Fruit fly (Drosophila melanogaster) whole organism, wandering third instar larva: ENCODE data around the gene CG5440.

Experiments used
- CrebA ChIP-seq: fragments of 200-800 bp; sonication (Bioruptor generic); optimal IDR thresholded peaks from 2 replicates; lab custom pipeline; 2016; ENCODE audit warnings: missing biosample characterization, mild to moderate bottlenecking, missing genetic modification characterization, borderline replicate concordance
- Dfd ChIP-seq: fragments of >200 bp; optimal IDR thresholded peaks from 2 replicates; lab custom pipeline; 2017; ENCODE audit warnings: missing biosample characterization, missing genetic modification characterization
- OdsH ChIP-seq: fragments of 200-800 bp; sonication (Bioruptor generic); optimal IDR thresholded peaks from 2 replicates; lab custom pipeline; 2016; ENCODE audit warnings: missing biosample characterization, mild to moderate bottlenecking, missing genetic modification characterization
- Vsx2 ChIP-seq: fragments of 200-300, 225-300 bp; sonication (Bioruptor generic); optimal IDR thresholded peaks from 2 replicates; lab custom pipeline; 2018; ENCODE audit warnings: missing biosample characterization, missing genetic modification characterization; ENCODE audit not compliant: partially characterized antibody
- br ChIP-seq: fragments of 200-800 bp; sonication (Bioruptor generic); optimal IDR thresholded peaks from 2 replicates; lab custom pipeline; 2016; ENCODE audit warnings: missing biosample characterization, missing genetic modification characterization
- brk ChIP-seq: fragments of 200-800 bp; sonication (Bioruptor generic); optimal IDR thresholded peaks from 2 replicates; lab custom pipeline; 2016; ENCODE audit warnings: missing biosample characterization, mild to moderate bottlenecking, missing genetic modification characterization
- dmrt93B ChIP-seq: fragments of 200-800 bp; sonication (Bioruptor generic); optimal IDR thresholded peaks from 2 replicates; lab custom pipeline; 2018; ENCODE audit warnings: missing biosample characterization, mild to moderate bottlenecking, missing genetic modification characterization
- pan ChIP-seq: fragments of >200 bp; optimal IDR thresholded peaks from 2 replicates; lab custom pipeline; 2017
- psq ChIP-seq: fragments of 200-800 bp; sonication (Bioruptor generic); optimal IDR thresholded peaks from 3 replicates; lab custom pipeline; 2017; ENCODE audit warnings: missing biosample characterization, mild to moderate bottlenecking, missing genetic modification characterization, moderate library complexity
- usp ChIP-seq: fragments of >200 bp; optimal IDR thresholded peaks from 2 replicates; lab custom pipeline; 2017; ENCODE audit warnings: missing biosample characterization, missing genetic modification characterization

- no peak for TF ChIP-seq CrebA (GFP tag; lab: Kevin White, UChicago)
- no peak for TF ChIP-seq pan (lab: Kevin White, UChicago)
- TF ChIP-seq Vsx2 = no peak
- TF ChIP-seq dmrt93B (GFP tag; lab: Kevin White, UChicago) = no peak
- TF ChIP-seq Dfd (GFP tag; lab: Kevin White, UChicago) = no peak
- TF ChIP-seq usp (GFP tag; lab: Kevin White, UChicago) = no peak
- no peak for TF ChIP-seq psq (GFP tag; lab: Kevin White, UChicago)
- no peak for TF ChIP-seq OdsH
- no peak for TF ChIP-seq brk (GFP tag; lab: Kevin White, UChicago)
- no peak for TF ChIP-seq br (GFP tag; lab: Kevin White, UChicago)
Measured at dm6 chr2L:1367696-1368095, 33.8 kb downstream of the CG5440 start, which contains the start of gene CG14346.
